Worm (Caenorhabditis elegans) whole organism, L4 larva: Measurements from ENCODE around the gene F39F10.5.

Experiments
- F10B5.3 ChIP-seq: sonication (generic microtip); optimal IDR thresholded peaks from 2 replicates; lab custom pipeline; 2016; ENCODE audit warnings: mild to moderate bottlenecking, missing genetic modification characterization, missing compliant biosample characterization
- ZK337.2 ChIP-seq: fragments of 200-800 bp; sonication (Bioruptor generic); IDR thresholded peaks from 2 replicates; pipeline ENCODE4 v1.3.6; 2022; ENCODE audit warnings: missing genetic modification reagents, missing genetic modification characterization, missing compliant biosample characterization
- aha-1 ChIP-seq: fragments of 150-350 bp; peaks from one replicate; lab custom pipeline; 2014; ENCODE audit warnings: missing biosample characterization, missing genetic modification characterization
- aly-2 ChIP-seq: sonication (generic microtip); optimal IDR thresholded peaks from 2 replicates; lab custom pipeline; 2018; ENCODE audit warnings: missing biosample characterization, missing genetic modification characterization
- ama-1 ChIP-seq: fragments of 150-350 bp; optimal IDR thresholded peaks from 2 replicates; lab custom pipeline; 2014; ENCODE audit warnings: inconsistent platforms, mixed read lengths
- arid-1 ChIP-seq: fragments of 200-800 bp; sonication (Bioruptor generic); conservative IDR thresholded peaks from 2 replicates; pipeline ENCODE4 v1.3.6; 2022; ENCODE audit warnings: missing genetic modification reagents, missing genetic modification characterization, missing compliant biosample characterization
- ceh-32 ChIP-seq: sonication (generic microtip); optimal IDR thresholded peaks from 2 replicates; lab custom pipeline; 2016; ENCODE audit warnings: mild to moderate bottlenecking, missing genetic modification characterization, missing compliant biosample characterization; ENCODE audit not compliant: poor library complexity
- ces-1 ChIP-seq: fragments of 150-350 bp; sonication (generic microtip); optimal IDR thresholded peaks from 4 replicates; lab custom pipeline; 2014; ENCODE audit warnings: missing biosample characterization, missing genetic modification reagents, missing genetic modification characterization
- ctbp-1 ChIP-seq: fragments of 200-800 bp; sonication (Bioruptor generic); IDR thresholded peaks from 2 replicates; pipeline ENCODE4 v1.3.6; 2022; ENCODE audit warnings: missing genetic modification reagents, missing genetic modification characterization, missing compliant biosample characterization
- daf-16 ChIP-seq, 3 experiments: sonication (generic microtip); optimal IDR thresholded peaks; 2 replicates each; lab custom pipeline; 2016 to 2017; ENCODE audit warnings: missing genetic modification characterization in 3 of 3, missing genetic modification reagents in 3 of 3, mild to moderate bottlenecking in 2 of 3, missing compliant biosample characterization in 2 of 3, missing biosample characterization in 1 of 3, moderate library complexity in 1 of 3
- daf-8 ChIP-seq: fragments of 200-800 bp; sonication (Bioruptor generic); IDR thresholded peaks from 2 replicates; pipeline ENCODE4 v1.3.6; 2022; ENCODE audit warnings: missing genetic modification characterization, missing compliant biosample characterization
- dmd-6 ChIP-seq: fragments of 200-800 bp; sonication (Bioruptor generic); IDR thresholded peaks from 2 replicates; pipeline ENCODE4 v1.3.6; 2022; ENCODE audit warnings: missing genetic modification reagents, missing genetic modification characterization, missing compliant biosample characterization
- dve-1 ChIP-seq: sonication (generic microtip); optimal IDR thresholded peaks from 2 replicates; lab custom pipeline; 2017; ENCODE audit warnings: antibody characterized with exemption, mild to moderate bottlenecking, missing genetic modification characterization, missing compliant biosample characterization; ENCODE audit not compliant: insufficient read depth
- hif-1 ChIP-seq, 2 experiments: sonication (generic microtip); optimal IDR thresholded peaks; 2 replicates each; lab custom pipeline; 2016 to 2017; ENCODE audit warnings: missing compliant biosample characterization in 2 of 2, missing genetic modification characterization in 2 of 2, missing genetic modification reagents in 2 of 2, missing genotype in 2 of 2, mild to moderate bottlenecking in 1 of 2
- hlh-11 ChIP-seq: fragments of 200-800 bp; sonication (Bioruptor generic); optimal IDR thresholded peaks from 2 replicates; lab custom pipeline; 2018; ENCODE audit warnings: mild to moderate bottlenecking, missing genetic modification characterization, missing compliant biosample characterization
- hlh-30 ChIP-seq: sonication (generic microtip); optimal IDR thresholded peaks from 2 replicates; lab custom pipeline; 2017; ENCODE audit warnings: antibody characterized with exemption, mild to moderate bottlenecking, missing genetic modification characterization, missing compliant biosample characterization; ENCODE audit not compliant: insufficient read depth
- jun-1 ChIP-seq: fragments of 150-350 bp; optimal IDR thresholded peaks from 2 replicates; lab custom pipeline; 2014; ENCODE audit warnings: missing biosample characterization, missing genetic modification reagents, missing genetic modification characterization
- lin-1 ChIP-seq: fragments of 200-800 bp; sonication (Bioruptor generic); IDR thresholded peaks from 2 replicates; pipeline ENCODE4 v1.3.6; 2022; ENCODE audit warnings: missing genetic modification reagents, missing genetic modification characterization, missing compliant biosample characterization
- lin-15B ChIP-seq: fragments of 150-350 bp; sonication (generic microtip); optimal IDR thresholded peaks from 3 replicates; lab custom pipeline; 2014; ENCODE audit warnings: missing biosample characterization, missing genetic modification characterization
- lin-29 ChIP-seq: fragments of 200-800 bp; sonication (Bioruptor generic); IDR thresholded peaks from 2 replicates; pipeline ENCODE4 v1.3.6; 2022; ENCODE audit warnings: missing genetic modification reagents, missing genetic modification characterization, missing compliant biosample characterization
- lsy-2 ChIP-seq, 2 experiments: fragments of 150-350 bp in 1 of 2; sonication (generic microtip) in 1 of 2; optimal IDR thresholded peaks; 2 replicates each; lab custom pipeline; 2014 to 2017; ENCODE audit warnings: missing biosample characterization in 2 of 2, missing genetic modification characterization in 2 of 2
- madf-9 ChIP-seq: fragments of 200-800 bp; sonication (Bioruptor generic); conservative IDR thresholded peaks from 2 replicates; pipeline ENCODE4 v1.3.6; 2022; ENCODE audit warnings: missing genetic modification reagents, missing genetic modification characterization, missing compliant biosample characterization
- mdl-1 ChIP-seq, 2 experiments: fragments of 150-350 bp in 1 of 2; sonication (generic microtip) in 1 of 2; optimal IDR thresholded peaks; 2 replicates each; lab custom pipeline; 2014 to 2017; ENCODE audit warnings: missing biosample characterization in 2 of 2, missing genetic modification characterization in 2 of 2
- mdt-29 ChIP-seq: fragments of 200-800 bp; sonication (Bioruptor generic); IDR thresholded peaks from 2 replicates; pipeline ENCODE4 v1.3.6; 2022; ENCODE audit warnings: missing genetic modification reagents, missing genetic modification characterization, missing compliant biosample characterization
- mep-1 ChIP-seq: fragments of 150-350 bp; sonication (generic microtip); optimal IDR thresholded peaks from 3 replicates; lab custom pipeline; 2014; ENCODE audit warnings: missing biosample characterization, missing genetic modification characterization
- mes-2 ChIP-seq: sonication (generic microtip); optimal IDR thresholded peaks from 2 replicates; lab custom pipeline; 2016; ENCODE audit warnings: missing genotype, mild to moderate bottlenecking, missing genetic modification characterization, missing compliant biosample characterization; ENCODE audit not compliant: poor library complexity, severe bottlenecking
- mxl-2 ChIP-seq: fragments of 200-800 bp; sonication (Bioruptor generic); conservative IDR thresholded peaks from 2 replicates; pipeline ENCODE4 v1.3.6; 2022; ENCODE audit warnings: missing genetic modification reagents, missing genetic modification characterization, missing compliant biosample characterization
- nhr-111 ChIP-seq: fragments of 200-800 bp; sonication (Bioruptor generic); optimal IDR thresholded peaks from 2 replicates; lab custom pipeline; 2018; ENCODE audit warnings: mild to moderate bottlenecking, missing genetic modification characterization, missing compliant biosample characterization
- nhr-28 ChIP-seq: fragments of 150-350 bp; optimal IDR thresholded peaks from 2 replicates; lab custom pipeline; 2014; ENCODE audit warnings: missing biosample characterization, missing genetic modification characterization
- nhr-41 ChIP-seq: fragments of 200-800 bp; sonication (Bioruptor generic); IDR thresholded peaks from 2 replicates; pipeline ENCODE4 v1.3.6; 2022; ENCODE audit warnings: missing genetic modification reagents, missing genetic modification characterization, missing compliant biosample characterization
- nhr-76 ChIP-seq: fragments of 150-350 bp; optimal IDR thresholded peaks from 2 replicates; lab custom pipeline; 2014; ENCODE audit warnings: missing biosample characterization, missing genetic modification characterization
- nhr-77 ChIP-seq: fragments of 150-350 bp; optimal IDR thresholded peaks from 2 replicates; lab custom pipeline; 2014; ENCODE audit warnings: missing biosample characterization, missing genetic modification characterization
- saeg-2 ChIP-seq: fragments of 200-800 bp; sonication (Bioruptor generic); IDR thresholded peaks from 2 replicates; pipeline ENCODE4 v1.3.6; 2022; ENCODE audit warnings: missing genetic modification reagents, missing genetic modification characterization, missing compliant biosample characterization
- set-16 ChIP-seq: fragments of 200-800 bp; sonication (Bioruptor generic); IDR thresholded peaks from 2 replicates; pipeline ENCODE4 v1.3.6; 2022; ENCODE audit warnings: missing genetic modification reagents, missing genetic modification characterization, missing compliant biosample characterization
- snpc-4 ChIP-seq: fragments of 150-350 bp; optimal IDR thresholded peaks from 2 replicates; lab custom pipeline; 2014; ENCODE audit warnings: missing biosample characterization, missing genetic modification characterization
- unc-39 ChIP-seq: sonication (generic microtip); optimal IDR thresholded peaks from 2 replicates; lab custom pipeline; 2017; ENCODE audit warnings: missing biosample characterization, missing genetic modification characterization
- zip-11 ChIP-seq: fragments of 200-800 bp; sonication (Bioruptor generic); IDR thresholded peaks from 2 replicates; pipeline ENCODE4 v1.3.6; 2022; ENCODE audit warnings: missing genetic modification characterization, missing compliant biosample characterization
- ztf-7 ChIP-seq: fragments of 150-350 bp; optimal IDR thresholded peaks from 2 replicates; lab custom pipeline; 2014; ENCODE audit warnings: missing biosample characterization, missing genetic modification characterization

Gene F39F10.5

DNA sequence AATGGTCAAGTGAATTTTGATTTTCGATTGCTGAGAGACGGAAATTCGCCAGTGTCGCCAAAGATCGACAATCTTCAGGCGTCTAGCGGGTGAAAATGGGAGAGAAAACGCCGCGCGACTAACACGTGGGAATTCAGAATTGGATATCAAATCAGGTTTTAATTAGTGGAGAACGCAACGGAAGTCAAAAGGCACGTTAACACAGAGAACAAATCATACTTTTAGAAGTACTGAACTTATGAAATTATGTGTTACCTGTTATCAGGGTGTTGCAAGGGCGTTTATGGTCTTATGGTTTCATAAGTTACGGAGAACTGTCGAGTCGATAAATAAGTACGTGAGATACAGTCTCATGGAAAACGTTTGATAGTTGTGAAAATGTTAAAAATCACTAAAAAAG is 42.2 kb downstream of the F39F10.5 start (continued):
- TF ChIP-seq mdl-1 (tag; optimal IDR thresholded peaks at IDR 0.05; lab: Kevin White, UChicago) (peak in 1 of 2 experiments; percentile 63), ama-1 (lab: Kevin White, UChicago) (no peak), zip-11 (GFP tag; lab: Robert Waterston, UW) (no peak), aly-2 (tag; lab: Kevin White, UChicago) (no peak), lin-15B (tag; lab: Kevin White, UChicago) (no peak), nhr-111 (GFP tag; lab: Kevin White, UChicago) (no peak), mes-2 (tag; lab: Kevin White, UChicago) (no peak), mdt-29 (GFP tag; lab: Robert Waterston, UW) (no peak), mep-1 (tag; lab: Kevin White, UChicago) (no peak), nhr-28 (tag; lab: Kevin White, UChicago) (peak; percentile 71)

DNA sequence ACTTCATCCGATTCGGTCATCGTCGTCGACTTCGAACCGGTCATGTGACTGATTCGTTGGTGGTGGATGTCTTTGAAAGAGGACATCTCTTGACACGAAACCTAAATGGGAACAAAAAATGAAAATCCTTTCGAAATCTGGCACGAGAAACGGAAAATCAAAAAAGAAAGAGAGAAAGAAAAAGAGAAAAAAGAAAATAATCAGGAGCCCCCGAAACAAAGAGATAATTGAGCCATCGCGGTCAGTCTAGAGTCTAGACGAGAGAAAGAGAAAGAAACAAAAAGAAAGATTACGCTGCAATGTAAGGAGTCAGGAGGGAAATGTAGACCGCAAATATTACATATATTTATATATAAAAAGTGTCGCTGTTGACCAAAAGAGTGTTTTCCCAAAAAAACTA is 44.6 kb downstream of the F39F10.5 start, which contains the start of gene aakg-2:
TSS of gene aakg-2 (minus strand) at position 101 of the 400 bp plus-strand sequence.
- TF ChIP-seq nhr-76 (no peak), lin-29 (GFP tag; lab: Robert Waterston, UW) (no peak), unc-39 (tag; lab: Kevin White, UChicago) (no peak), ceh-32 (tag; lab: Kevin White, UChicago) (no peak), dve-1 (tag; lab: Kevin White, UChicago) (no peak), nhr-41 (GFP tag; lab: Robert Waterston, UW) (no peak), daf-8 (GFP tag; lab: Robert Waterston, UW) (no peak), saeg-2 (GFP tag; lab: Robert Waterston, UW) (no peak), snpc-4 (no peak), jun-1 (tag; lab: Kevin White, UChicago) (no peak), arid-1 (GFP tag; lab: Robert Waterston, UW) (no peak), hlh-11 (no peak), madf-9 (GFP tag; lab: Robert Waterston, UW) (no peak), ztf-7 (no peak), F10B5.3 (tag; lab: Kevin White, UChicago) (no peak), set-16 (GFP tag; lab: Robert Waterston, UW) (no peak), lsy-2 (tag; optimal IDR thresholded peaks at IDR 0.05; lab: Kevin White, UChicago) (no peak), hif-1 (tag; optimal IDR thresholded peaks at IDR 0.05; lab: Kevin White, UChicago) (no peak), nhr-77 (no peak), ZK337.2 (GFP tag; lab: Robert Waterston, UW) (no peak), ctbp-1 (GFP tag; lab: Robert Waterston, UW) (no peak), daf-16 (GFP tag; optimal IDR thresholded peaks at IDR 0.05; lab: Kevin White, UChicago) (no peak), daf-16 (tag; optimal IDR thresholded peaks at IDR 0.05; lab: Kevin White, UChicago) (peak; percentile 19), mxl-2 (no peak), aha-1 (tag; lab: Kevin White, UChicago) (peak; percentile 52), dmd-6 (GFP tag; lab: Robert Waterston, UW) (no peak), lin-1 (GFP tag; lab: Robert Waterston, UW) (no peak), hlh-30 (tag; lab: Kevin White, UChicago) (peak; percentile 16)

DNA sequence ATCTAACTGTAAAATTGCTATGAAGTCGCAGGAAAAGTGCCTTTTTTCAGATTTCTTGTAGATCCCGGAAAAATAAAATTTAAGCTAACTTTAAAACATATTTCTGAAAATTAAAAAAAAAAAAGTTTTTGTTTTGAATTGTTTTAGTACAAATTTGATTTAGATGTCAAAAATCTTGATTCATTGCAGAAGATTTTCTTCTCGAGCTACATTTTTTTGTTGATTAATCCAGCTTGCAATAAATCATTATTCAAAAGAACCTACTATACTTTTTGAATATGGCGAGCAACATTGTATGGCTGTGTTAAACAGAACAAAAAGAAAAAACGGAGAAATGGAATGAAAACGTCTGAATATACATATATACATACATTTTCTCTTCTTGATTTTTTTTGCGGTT is 47.9 kb downstream of the F39F10.5 start:
- TF ChIP-seq ces-1 (GFP tag; lab: Kevin White, UChicago) (no peak), aha-1 (tag; lab: Kevin White, UChicago) (peak; percentile 94)
- TF ChIP-seq, all 104 proteins: peak for 1
